Worm (Caenorhabditis elegans) whole organism, L3 larva: ENCODE results near the gene T25B9.5.

ENCODE experiments used
- R02D3.7 ChIP-seq: fragments of 150-350 bp; optimal IDR thresholded peaks from 2 replicates; lab custom pipeline; 2014; ENCODE audit warnings: missing biosample characterization, missing genetic modification characterization
- ZK546.5 ChIP-seq: sonication (generic microtip); optimal IDR thresholded peaks from 2 replicates; lab custom pipeline; 2017; ENCODE audit warnings: missing biosample characterization, missing genetic modification characterization
- aly-2 ChIP-seq: fragments of 150-350 bp; optimal IDR thresholded peaks from 2 replicates; lab custom pipeline; 2014; ENCODE audit warnings: missing biosample characterization, missing genetic modification characterization
- ceh-16 ChIP-seq: sonication (generic microtip); optimal IDR thresholded peaks from 2 replicates; lab custom pipeline; 2017; ENCODE audit warnings: missing biosample characterization, missing genetic modification characterization
- ceh-82 ChIP-seq: fragments of 150-350 bp; optimal IDR thresholded peaks from 2 replicates; lab custom pipeline; 2014; ENCODE audit warnings: missing biosample characterization, missing genetic modification characterization
- ceh-9 ChIP-seq: sonication (generic microtip); optimal IDR thresholded peaks from 2 replicates; lab custom pipeline; 2018; ENCODE audit warnings: missing biosample characterization, missing genetic modification characterization
- egl-27 ChIP-seq: sonication (generic microtip); optimal IDR thresholded peaks from 4 replicates; lab custom pipeline; 2017; ENCODE audit warnings: missing biosample characterization, missing genetic modification reagents, missing genetic modification characterization
- egl-5 ChIP-seq: fragments of 150-350 bp; optimal IDR thresholded peaks from 2 replicates; lab custom pipeline; 2017; ENCODE audit warnings: missing biosample characterization, missing genetic modification reagents, missing genetic modification characterization, inconsistent platforms
- elt-2 ChIP-seq: sonication (generic microtip); optimal IDR thresholded peaks from 2 replicates; lab custom pipeline; 2016; ENCODE audit warnings: missing genetic modification reagents, mild to moderate bottlenecking, missing genetic modification characterization, missing compliant biosample characterization
- eor-1 ChIP-seq, 2 experiments: fragments of 150-350 bp; optimal IDR thresholded peaks; 2 replicates each; lab custom pipeline; 2014 to 2018; ENCODE audit warnings: missing biosample characterization in 2 of 2, missing genetic modification characterization in 2 of 2
- fkh-2 ChIP-seq: fragments of 150-350 bp; optimal IDR thresholded peaks from 2 replicates; lab custom pipeline; 2014; ENCODE audit warnings: missing biosample characterization, missing genetic modification reagents, missing genetic modification characterization
- fos-1 ChIP-seq: fragments of 150-350 bp; optimal IDR thresholded peaks from 2 replicates; lab custom pipeline; 2014; ENCODE audit warnings: missing biosample characterization, missing genetic modification characterization
- hmg-11 ChIP-seq: sonication (generic microtip); optimal IDR thresholded peaks from 2 replicates; lab custom pipeline; 2016; ENCODE audit warnings: missing genetic modification characterization, missing compliant biosample characterization
- lin-39 ChIP-seq: fragments of 150-350 bp; optimal IDR thresholded peaks from 2 replicates; lab custom pipeline; 2018; ENCODE audit warnings: missing biosample characterization, missing genetic modification reagents, missing genetic modification characterization
- lsy-12 ChIP-seq: sonication (generic microtip); optimal IDR thresholded peaks from 2 replicates; lab custom pipeline; 2016; ENCODE audit warnings: mild to moderate bottlenecking, missing genetic modification characterization, missing compliant biosample characterization
- mdl-1 ChIP-seq: fragments of 150-350 bp; optimal IDR thresholded peaks from 2 replicates; lab custom pipeline; 2014; ENCODE audit warnings: missing biosample characterization, missing genetic modification characterization
- mml-1 ChIP-seq: fragments of 150-350 bp; sonication (generic microtip); optimal IDR thresholded peaks from 3 replicates; lab custom pipeline; 2014; ENCODE audit warnings: missing biosample characterization, missing genetic modification characterization
- nhr-23 ChIP-seq: fragments of 150-350 bp; optimal IDR thresholded peaks from 2 replicates; lab custom pipeline; 2014; ENCODE audit warnings: missing biosample characterization, missing genetic modification reagents, missing genetic modification characterization
- nhr-237 ChIP-seq: fragments of 150-350 bp; optimal IDR thresholded peaks from 2 replicates; lab custom pipeline; 2014; ENCODE audit warnings: missing biosample characterization, missing genetic modification characterization
- nhr-28 ChIP-seq: fragments of 150-350 bp; optimal IDR thresholded peaks from 2 replicates; lab custom pipeline; 2014; ENCODE audit warnings: missing biosample characterization, missing genetic modification characterization
- nhr-43 ChIP-seq: sonication (generic microtip); optimal IDR thresholded peaks from 2 replicates; lab custom pipeline; 2016; ENCODE audit warnings: mild to moderate bottlenecking, missing genetic modification characterization, missing compliant biosample characterization; ENCODE audit not compliant: poor library complexity, severe bottlenecking
- nhr-67 ChIP-seq: fragments of 150-350 bp; optimal IDR thresholded peaks from 2 replicates; lab custom pipeline; 2014; ENCODE audit warnings: missing biosample characterization, missing genetic modification characterization
- nhr-76 ChIP-seq: fragments of 150-350 bp; sonication (generic microtip); optimal IDR thresholded peaks from 5 replicates; lab custom pipeline; 2014; ENCODE audit warnings: missing biosample characterization, missing genetic modification characterization
- nhr-77 ChIP-seq: fragments of 150-350 bp; optimal IDR thresholded peaks from 2 replicates; lab custom pipeline; 2014; ENCODE audit warnings: missing biosample characterization, missing genetic modification characterization
- pha-4 ChIP-seq: fragments of 150-350 bp; optimal IDR thresholded peaks from 2 replicates; lab custom pipeline; 2014; ENCODE audit warnings: missing biosample characterization, missing genetic modification reagents, missing genetic modification characterization
- pqm-1 ChIP-seq: fragments of 150-350 bp; optimal IDR thresholded peaks from 2 replicates; lab custom pipeline; 2017; ENCODE audit warnings: missing biosample characterization, missing genetic modification characterization, inconsistent platforms
- snpc-4 ChIP-seq: fragments of 150-350 bp; optimal IDR thresholded peaks from 2 replicates; lab custom pipeline; 2014; ENCODE audit warnings: missing biosample characterization, missing genetic modification characterization
- unc-39 ChIP-seq: sonication (generic microtip); optimal IDR thresholded peaks from 4 replicates; lab custom pipeline; 2017; ENCODE audit warnings: missing biosample characterization, missing genetic modification characterization
- ztf-11 ChIP-seq: fragments of 150-350 bp; optimal IDR thresholded peaks from 2 replicates; lab custom pipeline; 2014; ENCODE audit warnings: missing biosample characterization, missing genetic modification characterization
- ztf-4 ChIP-seq: fragments of 150-350 bp; optimal IDR thresholded peaks from 2 replicates; lab custom pipeline; 2014; ENCODE audit warnings: missing biosample characterization, missing genetic modification characterization

Gene T25B9.5

DNA sequence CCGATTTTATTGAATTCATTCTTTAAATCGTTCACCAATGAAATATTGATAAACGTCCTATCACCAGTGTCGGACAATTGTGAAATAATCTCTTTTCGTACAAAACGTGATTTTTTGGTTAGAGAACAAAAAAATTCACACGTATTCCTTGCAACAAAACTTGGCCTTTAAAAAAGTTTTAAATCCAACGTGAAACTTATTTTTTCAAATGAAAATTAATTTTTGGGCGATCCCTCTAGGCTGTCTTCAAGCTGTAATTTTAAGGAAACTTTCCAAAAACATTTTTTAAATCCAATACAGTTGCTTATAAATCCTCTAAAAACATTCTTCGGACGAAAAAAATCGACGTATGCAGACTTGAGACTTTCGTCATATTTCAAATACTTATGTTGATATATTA, at the start of gene T25B9.5:
T25B9.5 (minus strand) TSS at position 101 of the 400 bp plus-strand sequence.
- TF ChIP-seq nhr-28 (tag; lab: Kevin White, UChicago) (no peak), pha-4 (tag; lab: Kevin White, UChicago) (no peak), fkh-2 (tag; lab: Kevin White, UChicago) (no peak), R02D3.7 (tag; lab: Kevin White, UChicago) (no peak), aly-2 (tag; lab: Kevin White, UChicago) (no peak), mdl-1 (tag; lab: Kevin White, UChicago) (no peak), egl-27 (tag; lab: Kevin White, UChicago) (no peak), ztf-4 (no peak), unc-39 (tag; lab: Kevin White, UChicago) (no peak), lin-39 (tag; lab: Kevin White, UChicago) (no peak), nhr-77 (no peak), mml-1 (tag; lab: Kevin White, UChicago) (no peak), ceh-82 (tag; lab: Kevin White, UChicago) (no peak), hmg-11 (tag; lab: Kevin White, UChicago) (no peak)

DNA sequence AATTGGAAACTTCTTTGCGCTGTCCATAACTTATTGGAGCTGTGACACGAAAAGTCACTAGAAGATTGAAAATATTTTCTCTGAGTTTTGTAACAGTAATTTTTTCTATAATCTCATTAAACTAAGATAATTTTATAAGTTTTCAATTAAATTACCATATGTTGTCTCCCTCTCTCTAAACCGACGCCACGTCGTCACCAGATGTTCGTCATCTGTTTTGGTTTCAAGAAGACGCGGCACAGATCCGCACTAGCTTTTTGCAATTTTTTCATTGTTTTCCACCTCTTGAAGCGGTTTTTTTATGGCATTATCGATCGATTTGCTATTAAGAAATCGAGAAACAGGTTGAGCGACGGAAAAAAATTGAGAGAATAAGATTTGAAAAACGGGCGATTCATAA, 49.4 kb upstream of the T25B9.5 start:
- TF ChIP-seq fos-1 (no peak), aly-2 (tag; lab: Kevin White, UChicago) (no peak), lin-39 (tag; lab: Kevin White, UChicago) (no peak), ztf-4 (no peak), egl-5 (no peak), elt-2 (tag; lab: Kevin White, UChicago) (no peak)
- TF ChIP-seq, all 47 proteins: peak for 0

DNA sequence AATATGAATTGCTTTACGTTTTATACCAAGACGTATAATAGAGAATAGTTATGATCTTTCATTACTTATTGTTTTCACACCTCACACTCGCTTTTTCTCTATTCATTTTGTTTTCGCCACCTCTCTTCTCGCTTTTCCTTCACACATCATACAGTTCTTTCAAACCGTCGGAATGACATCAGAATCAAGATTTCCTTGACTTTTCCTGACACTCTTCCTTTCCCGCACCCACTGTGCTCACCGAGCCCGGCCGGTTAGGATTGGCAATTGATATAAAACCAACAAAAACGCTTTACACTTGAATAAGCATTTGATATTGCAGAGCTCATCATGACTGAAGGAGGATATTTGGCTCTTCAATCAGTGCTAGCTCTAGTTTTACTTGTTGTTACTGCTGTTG, 44.8 kb upstream of the T25B9.5 start, which contains the start of gene zipt-2.1:
zipt-2.1 (plus strand) TSS at position 301 of the 400 bp plus-strand sequence.
- no peak for TF ChIP-seq eor-1 (tag; optimal IDR thresholded peaks at IDR 0.05; lab: Kevin White, UChicago)
- TF ChIP-seq unc-39 (tag; lab: Kevin White, UChicago): no peak
- TF ChIP-seq mml-1 (tag; lab: Kevin White, UChicago): no peak
- TF ChIP-seq pha-4 (tag; lab: Kevin White, UChicago): no peak
- TF ChIP-seq lsy-12 (tag; lab: Kevin White, UChicago): no peak
- no peak for TF ChIP-seq ceh-16
- TF ChIP-seq snpc-4: no peak
- TF ChIP-seq nhr-43 (tag; lab: Kevin White, UChicago): no peak
- no peak for TF ChIP-seq nhr-67 (tag; lab: Kevin White, UChicago)
- no peak for TF ChIP-seq ceh-9 (tag; lab: Kevin White, UChicago)

ce11 chrIV:10798604-10799003, 44.0 kb upstream of the T25B9.5 start:
- TF ChIP-seq fkh-2 (tag; lab: Kevin White, UChicago): no peak
- TF ChIP-seq elt-2 (tag; lab: Kevin White, UChicago): peak; percentile 40
- peak; percentile 30 for TF ChIP-seq pqm-1 (tag; lab: Kevin White, UChicago)

ce11 chrIV:10796707-10797106, 42.1 kb upstream of the T25B9.5 start:
- TF ChIP-seq pqm-1 (tag; lab: Kevin White, UChicago) (peak; percentile 56), fos-1 (no peak), elt-2 (tag; lab: Kevin White, UChicago) (peak; percentile 78)

DNA sequence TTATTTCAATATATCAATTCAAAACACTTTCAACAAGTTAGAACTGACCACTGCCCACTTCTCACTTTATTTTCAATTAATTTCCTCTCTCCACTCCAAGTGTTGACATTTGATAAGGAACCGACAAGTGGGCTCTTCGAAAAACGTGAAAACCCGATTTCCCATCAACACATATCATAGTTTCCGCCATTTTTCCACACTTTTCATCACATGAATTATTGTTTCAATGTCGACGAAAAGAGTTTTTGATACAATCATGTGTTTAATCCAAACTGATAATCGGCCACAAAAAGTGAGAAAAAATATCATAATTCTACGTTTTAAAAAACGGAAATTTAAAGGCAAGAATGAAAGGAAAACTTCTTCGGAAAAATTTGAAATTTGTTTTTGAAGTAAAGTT, 41.1 kb upstream of the T25B9.5 start:
- peak; percentile 76 for TF ChIP-seq elt-2 (tag; lab: Kevin White, UChicago)
- no peak for TF ChIP-seq nhr-237 (tag; lab: Kevin White, UChicago)
- no peak for TF ChIP-seq nhr-76 (tag; lab: Kevin White, UChicago)
- TF ChIP-seq ztf-11 (tag; lab: Kevin White, UChicago): no peak
- TF ChIP-seq pha-4 (tag; lab: Kevin White, UChicago): peak; percentile 77
- TF ChIP-seq pqm-1 (tag; lab: Kevin White, UChicago): peak; percentile 41
- no peak for TF ChIP-seq ceh-82 (tag; lab: Kevin White, UChicago)
- TF ChIP-seq lin-39 (tag; lab: Kevin White, UChicago): no peak
- no peak for TF ChIP-seq ZK546.5
- no peak for TF ChIP-seq nhr-23 (tag; lab: Kevin White, UChicago)
- TF ChIP-seq snpc-4: no peak
- no peak for TF ChIP-seq nhr-43 (tag; lab: Kevin White, UChicago)
- TF ChIP-seq, all 47 proteins: peak for 3
